Worm (Caenorhabditis elegans) whole organism, late embryonic: Measurements from ENCODE around the gene mif-1.

ENCODE experiments used
- elt-4 ChIP-seq: sonication (generic microtip); optimal IDR thresholded peaks from 2 replicates; lab custom pipeline; 2016; ENCODE audit warnings: missing genetic modification characterization, missing compliant biosample characterization
- eyg-1 ChIP-seq: sonication (generic microtip); optimal IDR thresholded peaks from 2 replicates; lab custom pipeline; 2016; ENCODE audit warnings: missing genotype, missing genetic modification characterization, missing compliant biosample characterization
- pqm-1 ChIP-seq: sonication (generic microtip); optimal IDR thresholded peaks from 2 replicates; lab custom pipeline; 2016; ENCODE audit warnings: missing genetic modification characterization, missing compliant biosample characterization

- TF ChIP-seq elt-4 (tag; lab: Kevin White, UChicago) (no peak), eyg-1 (tag; lab: Kevin White, UChicago) (no peak), pqm-1 (tag; lab: Kevin White, UChicago) (no peak)
These were observed 1.6 kb downstream of the mif-1 start for ce11 chrIII:11849590-11849989.
